Worm (Caenorhabditis elegans) whole organism, L4 larva: Measurements from ENCODE around the gene fbxa-63.

Source experiments
- F37D6.2 ChIP-seq: sonication (generic microtip); optimal IDR thresholded peaks from 2 replicates; lab custom pipeline; 2016; ENCODE audit warnings: mild to moderate bottlenecking, missing genetic modification characterization, missing compliant biosample characterization
- F44E2.7 ChIP-seq: fragments of 200-800 bp; sonication (Bioruptor generic); IDR thresholded peaks from 2 replicates; pipeline ENCODE4 v2.1.2; 2022; ENCODE audit warnings: missing genetic modification characterization, missing compliant biosample characterization
- Y5F2A.4 ChIP-seq: fragments of 200-800 bp; sonication (Bioruptor generic); optimal IDR thresholded peaks from 2 replicates; lab custom pipeline; 2018; ENCODE audit warnings: mild to moderate bottlenecking, missing genetic modification characterization, missing compliant biosample characterization
- ZK337.2 ChIP-seq: fragments of 200-800 bp; sonication (Bioruptor generic); IDR thresholded peaks from 2 replicates; pipeline ENCODE4 v1.3.6; 2022; ENCODE audit warnings: missing genetic modification reagents, missing genetic modification characterization, missing compliant biosample characterization
- aly-2 ChIP-seq: sonication (generic microtip); optimal IDR thresholded peaks from 2 replicates; lab custom pipeline; 2018; ENCODE audit warnings: missing biosample characterization, missing genetic modification characterization
- daf-16 ChIP-seq, 3 experiments: sonication (generic microtip); optimal IDR thresholded peaks; 2 replicates each; lab custom pipeline; 2016 to 2017; ENCODE audit warnings: missing genetic modification characterization in 3 of 3, missing genetic modification reagents in 3 of 3, mild to moderate bottlenecking in 2 of 3, missing compliant biosample characterization in 2 of 3, missing biosample characterization in 1 of 3, moderate library complexity in 1 of 3
- dmd-8 ChIP-seq: fragments of 200-800 bp; sonication (Bioruptor generic); IDR thresholded peaks from 2 replicates; pipeline ENCODE4 v1.3.6; 2022; ENCODE audit warnings: missing genetic modification characterization, missing compliant biosample characterization
- fkh-10 ChIP-seq: fragments of 150-350 bp; optimal IDR thresholded peaks from 2 replicates; lab custom pipeline; 2014; ENCODE audit warnings: missing biosample characterization, missing genetic modification reagents, missing genetic modification characterization
- fos-1 ChIP-seq: fragments of 150-350 bp; optimal IDR thresholded peaks from 2 replicates; lab custom pipeline; 2014; ENCODE audit warnings: missing biosample characterization, missing genetic modification characterization
- gei-8 ChIP-seq: fragments of 200-800 bp; sonication (Bioruptor generic); optimal IDR thresholded peaks from 2 replicates; lab custom pipeline; 2018; ENCODE audit warnings: mild to moderate bottlenecking, missing genetic modification characterization, missing compliant biosample characterization
- hif-1 ChIP-seq, 2 experiments: sonication (generic microtip); optimal IDR thresholded peaks; 2 replicates each; lab custom pipeline; 2016 to 2017; ENCODE audit warnings: missing compliant biosample characterization in 2 of 2, missing genetic modification characterization in 2 of 2, missing genetic modification reagents in 2 of 2, missing genotype in 2 of 2, mild to moderate bottlenecking in 1 of 2
- hmg-1.1 ChIP-seq: fragments of 200-800 bp; sonication (Bioruptor generic); IDR thresholded peaks from 2 replicates; pipeline ENCODE4 v1.3.6; 2022; ENCODE audit warnings: missing genetic modification reagents, missing genetic modification characterization, missing compliant biosample characterization
- jun-1 ChIP-seq: fragments of 150-350 bp; optimal IDR thresholded peaks from 2 replicates; lab custom pipeline; 2014; ENCODE audit warnings: missing biosample characterization, missing genetic modification reagents, missing genetic modification characterization
- lim-7 ChIP-seq: fragments of 200-800 bp; sonication (Bioruptor generic); IDR thresholded peaks from 2 replicates; pipeline ENCODE4 v1.3.6; 2022; ENCODE audit warnings: missing genetic modification characterization, missing compliant biosample characterization
- lsy-2 ChIP-seq, 2 experiments: fragments of 150-350 bp in 1 of 2; sonication (generic microtip) in 1 of 2; optimal IDR thresholded peaks; 2 replicates each; lab custom pipeline; 2014 to 2017; ENCODE audit warnings: missing biosample characterization in 2 of 2, missing genetic modification characterization in 2 of 2
- madf-5 ChIP-seq, 2 experiments: fragments of 200-800 bp; sonication (Bioruptor generic); IDR thresholded peaks; 2 replicates each; pipeline ENCODE4 v1.3.6; 2022; ENCODE audit warnings: missing compliant biosample characterization in 2 of 2, missing genetic modification characterization in 2 of 2
- nhr-11 ChIP-seq: fragments of 150-350 bp; optimal IDR thresholded peaks from 2 replicates; lab custom pipeline; 2014; ENCODE audit warnings: missing biosample characterization, missing genetic modification characterization
- nhr-28 ChIP-seq: fragments of 150-350 bp; optimal IDR thresholded peaks from 2 replicates; lab custom pipeline; 2014; ENCODE audit warnings: missing biosample characterization, missing genetic modification characterization
- nhr-41 ChIP-seq: fragments of 200-800 bp; sonication (Bioruptor generic); IDR thresholded peaks from 2 replicates; pipeline ENCODE4 v1.3.6; 2022; ENCODE audit warnings: missing genetic modification reagents, missing genetic modification characterization, missing compliant biosample characterization
- nhr-48 ChIP-seq: sonication (generic microtip); optimal IDR thresholded peaks from 2 replicates; lab custom pipeline; 2016; ENCODE audit warnings: mild to moderate bottlenecking, missing genetic modification characterization, missing compliant biosample characterization
- nhr-76 ChIP-seq: fragments of 150-350 bp; optimal IDR thresholded peaks from 2 replicates; lab custom pipeline; 2014; ENCODE audit warnings: missing biosample characterization, missing genetic modification characterization
- pha-4 ChIP-seq, 2 experiments: fragments of 150-350 bp in 1 of 2; fragments of 200-800 bp in 1 of 2; sonication (Bioruptor generic) in 1 of 2; IDR thresholded peaks in 1 of 2; optimal IDR thresholded peaks in 1 of 2; 2 replicates each; pipeline versions ENCODE4 v1.3.6 to Lab custom; 2014 to 2022; ENCODE audit warnings: missing genetic modification characterization in 2 of 2, missing genetic modification reagents in 2 of 2, missing biosample characterization in 1 of 2, missing compliant biosample characterization in 1 of 2
- pqm-1 ChIP-seq: sonication (generic microtip); optimal IDR thresholded peaks from 2 replicates; lab custom pipeline; 2017; ENCODE audit warnings: missing biosample characterization, missing genetic modification characterization
- rbr-2 ChIP-seq: sonication (generic microtip); optimal IDR thresholded peaks from 2 replicates; lab custom pipeline; 2016; ENCODE audit warnings: missing genotype, missing genetic modification characterization, missing compliant biosample characterization
- skn-1 ChIP-seq: fragments of 150-350 bp; optimal IDR thresholded peaks from 2 replicates; lab custom pipeline; 2014; ENCODE audit warnings: missing biosample characterization, missing genetic modification characterization
- snpc-4 ChIP-seq: fragments of 150-350 bp; optimal IDR thresholded peaks from 2 replicates; lab custom pipeline; 2014; ENCODE audit warnings: missing biosample characterization, missing genetic modification characterization
- unc-62 ChIP-seq, 3 experiments: fragments of 150-350 bp in 1 of 3; sonication (generic microtip); optimal IDR thresholded peaks in 2 of 3; peaks in 1 of 3; 1 replicate in 1 of 3; 2 replicates in 2 of 3; lab custom pipeline; 2014 to 2017; ENCODE audit warnings: missing biosample characterization in 3 of 3, missing genetic modification characterization in 3 of 3, missing genetic modification reagents in 3 of 3, missing genotype in 1 of 3
- zip-11 ChIP-seq: fragments of 200-800 bp; sonication (Bioruptor generic); IDR thresholded peaks from 2 replicates; pipeline ENCODE4 v1.3.6; 2022; ENCODE audit warnings: missing genetic modification characterization, missing compliant biosample characterization
- zip-2 ChIP-seq: fragments of 150-350 bp; optimal IDR thresholded peaks from 2 replicates; lab custom pipeline; 2014; ENCODE audit warnings: missing biosample characterization, missing genetic modification characterization

The fbxa-63 gene

DNA sequence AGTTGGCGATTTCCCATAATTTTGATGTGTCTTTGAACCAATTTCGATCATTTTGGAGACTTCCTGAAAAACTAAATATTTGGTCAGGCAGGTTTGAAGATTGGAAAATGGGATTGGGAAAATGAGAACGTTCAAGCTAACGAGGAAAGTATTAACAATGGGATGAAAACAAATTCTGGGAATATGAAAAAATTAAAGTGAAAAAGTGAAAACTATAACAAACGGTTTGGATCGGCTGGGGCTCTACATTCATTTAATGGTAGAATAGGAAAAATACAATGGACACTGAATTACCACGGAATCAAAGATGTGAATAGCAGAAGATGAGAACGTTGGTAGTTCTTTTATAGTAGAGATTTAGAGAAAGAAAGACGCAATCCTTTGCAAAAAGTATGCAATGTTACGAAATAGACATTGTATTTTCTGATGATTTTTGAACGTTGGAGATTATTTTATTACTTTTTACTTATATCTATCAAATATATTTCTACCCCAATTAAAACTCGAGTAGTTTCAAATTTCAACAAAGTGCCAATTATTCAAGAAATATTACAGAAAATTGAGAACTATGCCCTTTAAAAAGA is 45.3 kb downstream of the fbxa-63 start, which contains the start of gene fbxa-50:
Gene fbxa-50, minus strand, starts transcription at position 51 of the 584 bp plus-strand sequence.
- no peak for TF ChIP-seq nhr-76 (tag; lab: Kevin White, UChicago)
- peak; percentile 77 for TF ChIP-seq zip-2

DNA sequence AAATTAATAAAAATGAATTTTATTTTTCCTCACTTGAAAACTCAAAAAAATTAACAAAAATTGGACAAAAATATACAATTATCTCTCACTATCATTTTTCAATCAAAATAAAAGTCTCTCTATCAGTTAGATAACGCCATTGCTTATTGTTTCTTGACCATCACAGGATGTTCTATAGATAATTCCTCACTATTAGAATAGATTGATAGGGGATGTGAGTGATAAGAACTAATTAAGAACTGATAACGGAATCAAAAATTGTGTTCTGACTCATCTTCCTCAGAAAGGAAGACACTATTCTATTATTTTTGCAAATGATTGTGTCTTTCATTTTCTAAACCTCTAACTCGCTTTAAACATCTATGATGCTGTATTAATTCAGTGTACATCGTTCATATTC is 45.8 kb downstream of the fbxa-63 start:
- TF ChIP-seq fos-1 (tag; lab: Kevin White, UChicago) (no peak), pqm-1 (tag; lab: Kevin White, UChicago) (peak; percentile 53), nhr-28 (tag; lab: Kevin White, UChicago) (peak; percentile 39), dmd-8 (GFP tag; lab: Robert Waterston, UW) (no peak), daf-16 (GFP tag; optimal IDR thresholded peaks at IDR 0.05; lab: Kevin White, UChicago) (no peak), daf-16 (tag; optimal IDR thresholded peaks at IDR 0.05; lab: Kevin White, UChicago) (peak; percentile 18), nhr-11 (tag; lab: Kevin White, UChicago) (no peak), madf-5 (GFP tag; IDR thresholded peaks at IDR 0.05; lab: Robert Waterston, UW) (no peak), aly-2 (tag; lab: Kevin White, UChicago) (no peak), pha-4 (GFP tag; IDR thresholded peaks at IDR 0.05; lab: Robert Waterston, UW) (no peak), pha-4 (tag; optimal IDR thresholded peaks at IDR 0.05; lab: Kevin White, UChicago) (no peak), snpc-4 (no peak), hif-1 (tag; optimal IDR thresholded peaks at IDR 0.05; lab: Kevin White, UChicago) (no peak), F37D6.2 (tag; lab: Kevin White, UChicago) (no peak), zip-11 (GFP tag; lab: Robert Waterston, UW) (no peak), jun-1 (tag; lab: Kevin White, UChicago) (no peak), Y5F2A.4 (GFP tag; lab: Kevin White, UChicago) (no peak), F44E2.7 (GFP tag; lab: Robert Waterston, UW) (no peak), zip-2 (no peak), nhr-48 (tag; lab: Kevin White, UChicago) (no peak)

DNA sequence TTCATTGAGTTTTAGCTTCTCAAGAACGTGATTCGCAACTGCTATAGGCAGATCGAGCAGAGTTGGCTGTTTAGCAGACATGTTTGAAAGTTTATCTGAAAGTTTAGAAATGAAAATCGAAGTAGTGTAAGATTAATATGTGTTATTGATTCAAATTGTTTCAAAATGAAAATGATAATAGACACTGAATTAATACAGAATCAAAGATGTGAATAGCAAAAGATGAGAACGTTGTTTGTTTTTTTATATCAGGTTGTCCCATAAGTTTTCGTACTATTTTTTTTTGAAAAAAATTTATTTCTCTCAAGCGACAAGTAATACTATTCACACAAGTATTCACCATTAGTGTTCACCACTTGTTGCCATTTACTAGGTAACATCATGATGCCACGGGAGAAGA is 49.8 kb downstream of the fbxa-63 start, which contains the start of gene fbxa-36:
Gene fbxa-36, minus strand, starts transcription at position 101 of the 400 bp plus-strand sequence.
- no peak for TF ChIP-seq nhr-41 (GFP tag; lab: Robert Waterston, UW)
- TF ChIP-seq lsy-2 (tag; optimal IDR thresholded peaks at IDR 0.05; lab: Kevin White, UChicago), result no peak
- no peak for TF ChIP-seq hmg-1.1
- TF ChIP-seq lim-7 (GFP tag; lab: Robert Waterston, UW), result no peak
- TF ChIP-seq rbr-2 (tag; lab: Kevin White, UChicago), result no peak
- no peak for TF ChIP-seq gei-8 (GFP tag; lab: Kevin White, UChicago)
- TF ChIP-seq fkh-10 (GFP tag; lab: Kevin White, UChicago), result no peak
- no peak for TF ChIP-seq ZK337.2 (GFP tag; lab: Robert Waterston, UW)
- TF ChIP-seq unc-62 (GFP tag; optimal IDR thresholded peaks at IDR 0.05 in 1 of 2; lab: Kevin White, UChicago), result no peak
- TF ChIP-seq unc-62 (tag; optimal IDR thresholded peaks at IDR 0.05; lab: Kevin White, UChicago), result no peak
- no peak for TF ChIP-seq skn-1 (tag; lab: Kevin White, UChicago)
- no peak for TF ChIP-seq zip-2
